Fruit fly (Drosophila melanogaster): ENCODE measurements around the gene e.

e gene

dm6 chr3R:21254296-21254695, 17.3 kb upstream of the e start:
- TF ChIP-seq CG33017 (tag; optimal IDR thresholded peaks at IDR 0.05), result no peak
- TF ChIP-seq CG7045 (GFP tag; optimal IDR thresholded peaks at IDR 0.05), result no peak
- TF ChIP-seq bab1 (GFP tag; optimal IDR thresholded peaks at IDR 0.05), result no peak
- no peak for TF ChIP-seq kay (GFP tag; ENCODE audit: borderline replicate concordance)
- no peak for TF ChIP-seq cic (GFP tag; optimal IDR thresholded peaks at IDR 0.05)
- TF ChIP-seq Hr96 (GFP tag; optimal IDR thresholded peaks at IDR 0.05), result no peak
- TF ChIP-seq CG7101 (tag; optimal IDR thresholded peaks at IDR 0.05), result no peak
- TF ChIP-seq Crg-1 (GFP tag; optimal IDR thresholded peaks at IDR 0.05), result no peak
- no peak for TF ChIP-seq ovo (GFP tag; optimal IDR thresholded peaks at IDR 0.05)
- no peak for TF ChIP-seq cnc (optimal IDR thresholded peaks at IDR 0.05)
- no peak for TF ChIP-seq CG14711 (tag; optimal IDR thresholded peaks at IDR 0.05)
- TF ChIP-seq Mnt (GFP tag; optimal IDR thresholded peaks at IDR 0.05), result no peak
- TF ChIP-seq CG5204 (GFP tag; optimal IDR thresholded peaks at IDR 0.05), result no peak

- TF ChIP-seq Hr96 (GFP tag; optimal IDR thresholded peaks at IDR 0.05) (no peak), CG33017 (tag; optimal IDR thresholded peaks at IDR 0.05) (no peak), bab1 (GFP tag; optimal IDR thresholded peaks at IDR 0.05) (no peak), pad (GFP tag; optimal IDR thresholded peaks at IDR 0.05) (no peak)
Measured at dm6 chr3R:21252478-21252877, 15.5 kb upstream of the e start.

dm6 chr3R:21246492-21247061, 9.6 kb upstream of the e start, which contains the start of gene ETHR:
Gene ETHR, plus strand, starts transcription at chr3R:21247011.
- peak; percentile 63 for TF ChIP-seq CG33017 (tag; optimal IDR thresholded peaks at IDR 0.05)
- TF ChIP-seq CG7045 (GFP tag; optimal IDR thresholded peaks at IDR 0.05), result peak; percentile 8
- TF ChIP-seq CG1620 (GFP tag; optimal IDR thresholded peaks at IDR 0.05), result no peak
- TF ChIP-seq kay (GFP tag; ENCODE audit: borderline replicate concordance), result peak; percentile 83
- peak; percentile 100 for TF ChIP-seq cic (GFP tag; optimal IDR thresholded peaks at IDR 0.05)
- TF ChIP-seq ovo (GFP tag; optimal IDR thresholded peaks at IDR 0.05), result no peak
- TF ChIP-seq CG7101 (tag; optimal IDR thresholded peaks at IDR 0.05), result peak; percentile 47
- peak; percentile 26 for TF ChIP-seq Crg-1 (GFP tag; optimal IDR thresholded peaks at IDR 0.05)
- peak; percentile 21 for TF ChIP-seq CG14711 (tag; optimal IDR thresholded peaks at IDR 0.05)
- no peak for TF ChIP-seq bab1 (GFP tag; optimal IDR thresholded peaks at IDR 0.05)
- peak; percentile 73 for TF ChIP-seq CG11617 (GFP tag; optimal IDR thresholded peaks at IDR 0.05)
- TF ChIP-seq tj (GFP tag; optimal IDR thresholded peaks at IDR 0.05), result peak; percentile 11
- peak; percentile 14 for TF ChIP-seq Hr96 (GFP tag; optimal IDR thresholded peaks at IDR 0.05)
- TF ChIP-seq toe (GFP tag; optimal IDR thresholded peaks at IDR 0.05), result peak; percentile 34
- TF ChIP-seq pad (GFP tag; optimal IDR thresholded peaks at IDR 0.05), result no peak
- peak; percentile 89 for TF ChIP-seq CG12768 (GFP tag; optimal IDR thresholded peaks at IDR 0.05)
- TF ChIP-seq Clk (GFP tag; optimal IDR thresholded peaks at IDR 0.05), result peak; percentile 29
- TF ChIP-seq Mnt (GFP tag; optimal IDR thresholded peaks at IDR 0.05), result peak; percentile 30
- TF ChIP-seq cnc (optimal IDR thresholded peaks at IDR 0.05), result no peak
- no peak for TF ChIP-seq CG5204 (GFP tag; optimal IDR thresholded peaks at IDR 0.05)

- TF ChIP-seq CG33017 (tag; optimal IDR thresholded peaks at IDR 0.05) (no peak), kay (GFP tag; ENCODE audit: borderline replicate concordance) (peak; percentile 15)
Measured at dm6 chr3R:21245846-21246245, 8.9 kb upstream of the e start.

dm6 chr3R:21242318-21242717, 5.3 kb upstream of the e start, which contains the start of gene CG5892:
Gene CG5892, plus strand, starts transcription at chr3R:21242618.
- no peak for TF ChIP-seq cic (GFP tag; optimal IDR thresholded peaks at IDR 0.05)
- TF ChIP-seq CG14711 (tag; optimal IDR thresholded peaks at IDR 0.05), result no peak
- TF ChIP-seq CG11617 (GFP tag; optimal IDR thresholded peaks at IDR 0.05), result no peak
- TF ChIP-seq cnc (optimal IDR thresholded peaks at IDR 0.05), result no peak
- no peak for TF ChIP-seq Mnt (GFP tag; optimal IDR thresholded peaks at IDR 0.05)

dm6 chr3R:21241332-21241731, 4.4 kb upstream of the e start:
- TF ChIP-seq CG14711 (tag; optimal IDR thresholded peaks at IDR 0.05) (no peak), CG7101 (tag; optimal IDR thresholded peaks at IDR 0.05) (no peak), CG11617 (GFP tag; optimal IDR thresholded peaks at IDR 0.05) (no peak), CG7045 (GFP tag; optimal IDR thresholded peaks at IDR 0.05) (no peak), ovo (GFP tag; optimal IDR thresholded peaks at IDR 0.05) (no peak), pad (GFP tag; optimal IDR thresholded peaks at IDR 0.05) (no peak), CG12768 (GFP tag; optimal IDR thresholded peaks at IDR 0.05) (no peak), Clk (GFP tag; optimal IDR thresholded peaks at IDR 0.05) (no peak), bab1 (GFP tag; optimal IDR thresholded peaks at IDR 0.05) (no peak), CG1620 (GFP tag; optimal IDR thresholded peaks at IDR 0.05) (no peak), Mnt (GFP tag; optimal IDR thresholded peaks at IDR 0.05) (no peak), Crg-1 (GFP tag; optimal IDR thresholded peaks at IDR 0.05) (no peak)

- TF ChIP-seq Mnt (GFP tag; optimal IDR thresholded peaks at IDR 0.05) (peak; percentile 58), cic (GFP tag; optimal IDR thresholded peaks at IDR 0.05) (peak; percentile 49), bab1 (GFP tag; optimal IDR thresholded peaks at IDR 0.05) (no peak)
Measured at dm6 chr3R:21224230-21224629, 12.7 kb downstream of the e start.
